Fruit fly (Drosophila melanogaster): Measurements from ENCODE around the gene Usp32.

Gene Usp32

DNA sequence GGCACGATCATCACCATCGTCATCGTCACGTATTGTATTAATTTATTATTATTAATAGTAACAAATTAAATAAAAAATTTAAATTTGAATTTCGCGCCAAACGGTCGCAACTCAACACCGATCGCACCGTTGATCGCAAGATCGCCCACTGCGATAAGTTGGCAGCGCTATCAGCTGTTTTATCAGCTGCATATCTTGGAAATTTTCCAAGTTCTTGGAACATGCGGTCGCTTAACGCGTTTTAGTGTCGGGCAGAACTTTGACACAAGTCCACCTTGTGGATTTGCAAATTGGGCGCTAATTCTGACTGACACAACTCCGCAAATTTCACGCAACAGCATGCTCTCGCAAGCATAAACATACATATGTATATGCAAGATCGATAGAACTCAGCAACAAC, 9.7 kb upstream of the Usp32 start:
- TF ChIP-seq danr (GFP tag; IDR thresholded peaks at IDR 0.05) (no peak), Jarid2 (GFP tag; optimal IDR thresholded peaks at IDR 0.05) (peak; percentile 62), mirr (GFP tag; optimal IDR thresholded peaks at IDR 0.05) (peak; percentile 38), CG15514 (GFP tag; optimal IDR thresholded peaks at IDR 0.05) (peak; percentile 77), stc (GFP tag; IDR thresholded peaks at IDR 0.05) (0 out of 2 replicates have a peak, but pooled peaks have one; percentile 25), Ets97D (GFP tag; optimal IDR thresholded peaks at IDR 0.05) (peak; percentile 48), slp2 (GFP tag; optimal IDR thresholded peaks at IDR 0.05) (no peak), wdn (GFP tag; IDR thresholded peaks at IDR 0.05) (no peak), CG7987 (GFP tag; optimal IDR thresholded peaks at IDR 0.05) (peak; percentile 42), maf-S (GFP tag; optimal IDR thresholded peaks at IDR 0.05) (no peak), BtbVII (GFP tag; optimal IDR thresholded peaks at IDR 0.05) (peak; percentile 16), GATAe (GFP tag; conservative IDR thresholded peaks at IDR 0.05) (no peak), gt (GFP tag; IDR thresholded peaks at IDR 0.05) (no peak), nmo (GFP tag; optimal IDR thresholded peaks at IDR 0.05) (peak; percentile 7), CG18262 (tag; optimal IDR thresholded peaks at IDR 0.05) (peak; percentile 7), MBD-R2 (GFP tag; IDR thresholded peaks at IDR 0.05) (peak; percentile 88), psq (GFP tag; optimal IDR thresholded peaks at IDR 0.05) (no peak), BEAF-32 (GFP tag; optimal IDR thresholded peaks at IDR 0.05) (peak; percentile 39), Scr (GFP tag; IDR thresholded peaks at IDR 0.05; ENCODE audit: partially characterized antibody) (peak; percentile 34; the same call in 1 of the 2 replicates), CG9797 (GFP tag; optimal IDR thresholded peaks at IDR 0.05) (peak; percentile 49), tll (GFP tag; optimal IDR thresholded peaks at IDR 0.05) (peak in 1 of 2 experiments; percentile 19), twi (tag; optimal IDR thresholded peaks at IDR 0.05) (peak; percentile 39), NFAT (GFP tag; IDR thresholded peaks at IDR 0.05) (peak; percentile 95), Nf-YB (GFP tag; optimal IDR thresholded peaks at IDR 0.05) (no peak), sr (GFP tag; IDR thresholded peaks at IDR 0.05) (no peak), H2.0 (GFP tag; IDR thresholded peaks at IDR 0.05) (no peak), hth (optimal IDR thresholded peaks at IDR 0.05) (no peak), CG5953 (GFP tag; IDR thresholded peaks at IDR 0.05) (no peak), btn (GFP tag; optimal IDR thresholded peaks at IDR 0.05) (no peak), pfk (GFP tag; optimal IDR thresholded peaks at IDR 0.05) (peak; percentile 35), Poxn (GFP tag; IDR thresholded peaks at IDR 0.05) (no peak), ken (GFP tag; IDR thresholded peaks at IDR 0.05) (peak; percentile 48; the same call in 1 of the 3 replicates), PHDP (tag; optimal IDR thresholded peaks at IDR 0.05) (peak; percentile 14), ftz-f1 (GFP tag; optimal IDR thresholded peaks at IDR 0.05) (peak; percentile 70), da (GFP tag; optimal IDR thresholded peaks at IDR 0.05) (no peak), dpn (GFP tag; optimal IDR thresholded peaks at IDR 0.05) (peak in 1 of 2 experiments; percentile 16), onecut (GFP tag; IDR thresholded peaks at IDR 0.05) (peak; percentile 52; the same call in 1 of the 2 replicates), mld (GFP tag; IDR thresholded peaks at IDR 0.05; ENCODE audit: partially characterized antibody) (no peak), lilli (GFP tag; optimal IDR thresholded peaks at IDR 0.05) (peak; percentile 8), CG9609 (GFP tag; optimal IDR thresholded peaks at IDR 0.05) (no peak), CG10321 (GFP tag; IDR thresholded peaks at IDR 0.05) (0 out of 2 replicates have a peak, but pooled peaks have one; percentile 16), CG17385 (GFP tag; optimal IDR thresholded peaks at IDR 0.05) (peak; percentile 8), CG15479 (GFP tag; optimal IDR thresholded peaks at IDR 0.05) (no peak), Dp (GFP tag; optimal IDR thresholded peaks at IDR 0.05) (peak; percentile 96), Dbx (GFP tag; IDR thresholded peaks at IDR 0.05) (0 out of 3 replicates have a peak, but pooled peaks have one; percentile 26), CG10543 (GFP tag; optimal IDR thresholded peaks at IDR 0.05) (peak; percentile 31), CG2116 (GFP tag; optimal IDR thresholded peaks at IDR 0.05) (peak; percentile 94), CG3281 (GFP tag; optimal IDR thresholded peaks at IDR 0.05) (peak; percentile 27), p53 (GFP tag; optimal IDR thresholded peaks at IDR 0.05) (no peak), CG16813 (GFP tag; IDR thresholded peaks at IDR 0.05; ENCODE audit: partially characterized antibody) (peak; percentile 32; the same call in 1 of the 3 replicates), Rfx (GFP tag; IDR thresholded peaks at IDR 0.05) (peak; percentile 57; the same call in 1 of the 2 replicates)

All from whole organism, embryonic.